Worm (Caenorhabditis elegans) whole organism, L4 larva: ENCODE measurements around the gene dap-3.

Source experiments
- F10B5.3 ChIP-seq: sonication (generic microtip); optimal IDR thresholded peaks from 2 replicates; lab custom pipeline; 2016; ENCODE audit warnings: mild to moderate bottlenecking, missing genetic modification characterization, missing compliant biosample characterization
- F44E2.7 ChIP-seq: fragments of 200-800 bp; sonication (Bioruptor generic); IDR thresholded peaks from 2 replicates; pipeline ENCODE4 v2.1.2; 2022; ENCODE audit warnings: missing genetic modification characterization, missing compliant biosample characterization
- T20F7.1 ChIP-seq: fragments of 200-800 bp; sonication (Bioruptor generic); optimal IDR thresholded peaks from 2 replicates; lab custom pipeline; 2018; ENCODE audit warnings: mild to moderate bottlenecking, missing genetic modification characterization, missing compliant biosample characterization
- Y48G9A.11 ChIP-seq: fragments of 200-800 bp; sonication (Bioruptor generic); IDR thresholded peaks from 2 replicates; pipeline ENCODE4 v1.3.6; 2022; ENCODE audit warnings: missing genetic modification reagents, missing genetic modification characterization, missing compliant biosample characterization
- Y5F2A.4 ChIP-seq: fragments of 200-800 bp; sonication (Bioruptor generic); optimal IDR thresholded peaks from 2 replicates; lab custom pipeline; 2018; ENCODE audit warnings: mild to moderate bottlenecking, missing genetic modification characterization, missing compliant biosample characterization
- ZK337.2 ChIP-seq: fragments of 200-800 bp; sonication (Bioruptor generic); IDR thresholded peaks from 2 replicates; pipeline ENCODE4 v1.3.6; 2022; ENCODE audit warnings: missing genetic modification reagents, missing genetic modification characterization, missing compliant biosample characterization
- aha-1 ChIP-seq: fragments of 150-350 bp; peaks from one replicate; lab custom pipeline; 2014; ENCODE audit warnings: missing biosample characterization, missing genetic modification characterization
- attf-4 ChIP-seq: sonication (generic microtip); optimal IDR thresholded peaks from 3 replicates; lab custom pipeline; 2017; ENCODE audit warnings: missing biosample characterization, missing genetic modification characterization
- ceh-44 ChIP-seq: fragments of 200-800 bp; sonication (Bioruptor generic); IDR thresholded peaks from 2 replicates; pipeline ENCODE4 v1.3.6; 2022; ENCODE audit warnings: missing genetic modification reagents, missing genetic modification characterization, missing compliant biosample characterization
- daf-16 ChIP-seq, 3 experiments: sonication (generic microtip); optimal IDR thresholded peaks; 2 replicates each; lab custom pipeline; 2016 to 2017; ENCODE audit warnings: missing genetic modification characterization in 3 of 3, missing genetic modification reagents in 3 of 3, mild to moderate bottlenecking in 2 of 3, missing compliant biosample characterization in 2 of 3, missing biosample characterization in 1 of 3, moderate library complexity in 1 of 3
- daf-19 ChIP-seq: fragments of 200-800 bp; sonication (Bioruptor generic); conservative IDR thresholded peaks from 2 replicates; pipeline ENCODE4 v1.3.6; 2022; ENCODE audit warnings: missing genetic modification characterization, missing compliant biosample characterization
- dmd-8 ChIP-seq: fragments of 200-800 bp; sonication (Bioruptor generic); IDR thresholded peaks from 2 replicates; pipeline ENCODE4 v1.3.6; 2022; ENCODE audit warnings: missing genetic modification characterization, missing compliant biosample characterization
- duxl-1 ChIP-seq: sonication (generic microtip); optimal IDR thresholded peaks from 2 replicates; lab custom pipeline; 2016; ENCODE audit warnings: mild to moderate bottlenecking, missing genetic modification characterization, moderate library complexity, missing compliant biosample characterization; ENCODE audit not compliant: poor library complexity
- dve-1 ChIP-seq: sonication (generic microtip); optimal IDR thresholded peaks from 2 replicates; lab custom pipeline; 2017; ENCODE audit warnings: antibody characterized with exemption, mild to moderate bottlenecking, missing genetic modification characterization, missing compliant biosample characterization; ENCODE audit not compliant: insufficient read depth
- egl-27 ChIP-seq: sonication (generic microtip); optimal IDR thresholded peaks from 3 replicates; lab custom pipeline; 2017; ENCODE audit warnings: missing biosample characterization, missing genetic modification reagents, missing genetic modification characterization
- egl-43 ChIP-seq: fragments of 200-800 bp; sonication (Bioruptor generic); IDR thresholded peaks from 2 replicates; pipeline ENCODE4 v1.3.6; 2022; ENCODE audit warnings: missing genetic modification reagents, missing genetic modification characterization, missing compliant biosample characterization
- fkh-10 ChIP-seq: fragments of 150-350 bp; optimal IDR thresholded peaks from 2 replicates; lab custom pipeline; 2014; ENCODE audit warnings: missing biosample characterization, missing genetic modification reagents, missing genetic modification characterization
- fos-1 ChIP-seq: fragments of 150-350 bp; optimal IDR thresholded peaks from 2 replicates; lab custom pipeline; 2014; ENCODE audit warnings: missing biosample characterization, missing genetic modification characterization
- hlh-11 ChIP-seq: fragments of 200-800 bp; sonication (Bioruptor generic); optimal IDR thresholded peaks from 2 replicates; lab custom pipeline; 2018; ENCODE audit warnings: mild to moderate bottlenecking, missing genetic modification characterization, missing compliant biosample characterization
- hlh-30 ChIP-seq: sonication (generic microtip); optimal IDR thresholded peaks from 2 replicates; lab custom pipeline; 2017; ENCODE audit warnings: antibody characterized with exemption, mild to moderate bottlenecking, missing genetic modification characterization, missing compliant biosample characterization; ENCODE audit not compliant: insufficient read depth
- lin-1 ChIP-seq: fragments of 200-800 bp; sonication (Bioruptor generic); IDR thresholded peaks from 2 replicates; pipeline ENCODE4 v1.3.6; 2022; ENCODE audit warnings: missing genetic modification reagents, missing genetic modification characterization, missing compliant biosample characterization
- lin-13 ChIP-seq: fragments of 150-350 bp; optimal IDR thresholded peaks from 2 replicates; lab custom pipeline; 2014; ENCODE audit warnings: missing biosample characterization, missing genetic modification reagents, missing genetic modification characterization
- lin-15B ChIP-seq: fragments of 150-350 bp; sonication (generic microtip); optimal IDR thresholded peaks from 3 replicates; lab custom pipeline; 2014; ENCODE audit warnings: missing biosample characterization, missing genetic modification characterization
- lin-38 ChIP-seq: fragments of 200-800 bp; sonication (Bioruptor generic); IDR thresholded peaks from 2 replicates; pipeline ENCODE4 v1.3.6; 2022; ENCODE audit warnings: missing genetic modification reagents, missing genetic modification characterization, missing compliant biosample characterization
- lsy-2 ChIP-seq, 2 experiments: fragments of 150-350 bp in 1 of 2; sonication (generic microtip) in 1 of 2; optimal IDR thresholded peaks; 2 replicates each; lab custom pipeline; 2014 to 2017; ENCODE audit warnings: missing biosample characterization in 2 of 2, missing genetic modification characterization in 2 of 2
- mdt-29 ChIP-seq: fragments of 200-800 bp; sonication (Bioruptor generic); IDR thresholded peaks from 2 replicates; pipeline ENCODE4 v1.3.6; 2022; ENCODE audit warnings: missing genetic modification reagents, missing genetic modification characterization, missing compliant biosample characterization
- mep-1 ChIP-seq: fragments of 150-350 bp; sonication (generic microtip); optimal IDR thresholded peaks from 3 replicates; lab custom pipeline; 2014; ENCODE audit warnings: missing biosample characterization, missing genetic modification characterization
- mes-2 ChIP-seq: sonication (generic microtip); optimal IDR thresholded peaks from 2 replicates; lab custom pipeline; 2016; ENCODE audit warnings: missing genotype, mild to moderate bottlenecking, missing genetic modification characterization, missing compliant biosample characterization; ENCODE audit not compliant: poor library complexity, severe bottlenecking
- nhr-10 ChIP-seq: fragments of 150-350 bp; optimal IDR thresholded peaks from 2 replicates; lab custom pipeline; 2014; ENCODE audit warnings: missing biosample characterization, missing genetic modification characterization
- nhr-102 ChIP-seq: sonication (generic microtip); optimal IDR thresholded peaks from 2 replicates; lab custom pipeline; 2016; ENCODE audit warnings: mild to moderate bottlenecking, missing genetic modification characterization, moderate library complexity, missing compliant biosample characterization
- nhr-111 ChIP-seq: fragments of 200-800 bp; sonication (Bioruptor generic); optimal IDR thresholded peaks from 2 replicates; lab custom pipeline; 2018; ENCODE audit warnings: mild to moderate bottlenecking, missing genetic modification characterization, missing compliant biosample characterization
- nhr-237 ChIP-seq: sonication (generic microtip); optimal IDR thresholded peaks from 2 replicates; lab custom pipeline; 2017; ENCODE audit warnings: missing biosample characterization, missing genetic modification characterization
- nhr-6 ChIP-seq: fragments of 150-350 bp; optimal IDR thresholded peaks from 2 replicates; lab custom pipeline; 2014; ENCODE audit warnings: missing biosample characterization, missing genetic modification characterization
- nhr-77 ChIP-seq: fragments of 150-350 bp; optimal IDR thresholded peaks from 2 replicates; lab custom pipeline; 2014; ENCODE audit warnings: missing biosample characterization, missing genetic modification characterization
- rbr-2 ChIP-seq: sonication (generic microtip); optimal IDR thresholded peaks from 2 replicates; lab custom pipeline; 2016; ENCODE audit warnings: missing genotype, missing genetic modification characterization, missing compliant biosample characterization
- saeg-2 ChIP-seq: fragments of 200-800 bp; sonication (Bioruptor generic); IDR thresholded peaks from 2 replicates; pipeline ENCODE4 v1.3.6; 2022; ENCODE audit warnings: missing genetic modification reagents, missing genetic modification characterization, missing compliant biosample characterization
- set-16 ChIP-seq: fragments of 200-800 bp; sonication (Bioruptor generic); IDR thresholded peaks from 2 replicates; pipeline ENCODE4 v1.3.6; 2022; ENCODE audit warnings: missing genetic modification reagents, missing genetic modification characterization, missing compliant biosample characterization
- spr-3 ChIP-seq: fragments of 200-800 bp; sonication (Bioruptor generic); optimal IDR thresholded peaks from 2 replicates; lab custom pipeline; 2018; ENCODE audit warnings: mild to moderate bottlenecking, missing genetic modification characterization, missing compliant biosample characterization
- tag-97 ChIP-seq: fragments of 200-800 bp; sonication (Bioruptor generic); IDR thresholded peaks from 2 replicates; pipeline ENCODE4 v1.3.6; 2022; ENCODE audit warnings: missing genetic modification characterization, missing compliant biosample characterization
- tra-1 ChIP-seq: fragments of 200-800 bp; sonication (Bioruptor generic); IDR thresholded peaks from 2 replicates; pipeline ENCODE4 v1.3.6; 2022; ENCODE audit warnings: missing genetic modification reagents, missing genetic modification characterization, missing compliant biosample characterization
- unc-130 ChIP-seq: sonication (generic microtip); optimal IDR thresholded peaks from 2 replicates; lab custom pipeline; 2016; ENCODE audit warnings: missing genetic modification reagents, missing genetic modification characterization, missing compliant biosample characterization
- unc-62 ChIP-seq, 3 experiments: fragments of 150-350 bp in 1 of 3; sonication (generic microtip); optimal IDR thresholded peaks in 2 of 3; peaks in 1 of 3; 1 replicate in 1 of 3; 2 replicates in 2 of 3; lab custom pipeline; 2014 to 2017; ENCODE audit warnings: missing biosample characterization in 3 of 3, missing genetic modification characterization in 3 of 3, missing genetic modification reagents in 3 of 3, missing genotype in 1 of 3
- zfp-3 ChIP-seq: fragments of 200-800 bp; sonication (Bioruptor generic); conservative IDR thresholded peaks from 2 replicates; pipeline ENCODE4 v1.3.6; 2022; ENCODE audit warnings: missing genetic modification reagents, missing genetic modification characterization, missing compliant biosample characterization
- ztf-11 ChIP-seq: fragments of 150-350 bp; optimal IDR thresholded peaks from 2 replicates; lab custom pipeline; 2014; ENCODE audit warnings: missing biosample characterization, missing genetic modification characterization
- ztf-7 ChIP-seq: fragments of 150-350 bp; optimal IDR thresholded peaks from 2 replicates; lab custom pipeline; 2014; ENCODE audit warnings: missing biosample characterization, missing genetic modification characterization

dap-3 gene

DNA sequence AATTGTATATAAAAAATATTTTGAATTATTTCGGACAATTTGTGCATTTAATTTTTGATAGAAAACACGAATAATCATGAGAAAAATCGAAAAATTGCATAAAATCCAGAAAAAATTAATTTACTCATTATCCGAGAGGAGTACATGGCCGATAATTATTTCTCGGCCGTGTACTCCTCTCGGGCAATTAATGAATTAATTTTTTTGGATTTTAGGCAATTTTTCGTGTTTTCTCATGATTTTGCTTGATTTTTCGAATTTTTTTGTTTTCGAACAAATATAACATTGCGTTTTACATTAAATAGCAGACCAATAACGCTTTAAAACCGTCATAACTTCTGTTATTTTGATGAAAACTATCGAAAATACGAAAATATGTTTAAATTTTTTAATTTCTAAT is 42.9 kb upstream of the dap-3 start (continued):
- TF ChIP-seq dve-1 (tag; lab: Kevin White, UChicago): peak; percentile 60
- TF ChIP-seq hlh-11: peak; percentile 43
- no peak for TF ChIP-seq nhr-111 (GFP tag; lab: Kevin White, UChicago)
- TF ChIP-seq lin-38 (GFP tag; lab: Robert Waterston, UW): peak; percentile 63
- no peak for TF ChIP-seq nhr-77
- peak; percentile 14 for TF ChIP-seq nhr-102 (tag; lab: Kevin White, UChicago)
- TF ChIP-seq mes-2 (tag; lab: Kevin White, UChicago): peak; percentile 97
- peak; percentile 42 for TF ChIP-seq mep-1
- TF ChIP-seq T20F7.1 (GFP tag; lab: Kevin White, UChicago): no peak
- peak; percentile 30 for TF ChIP-seq nhr-6 (tag; lab: Kevin White, UChicago)
- TF ChIP-seq tag-97: 0 out of 2 replicates have a peak, but pooled peaks have one; percentile 73
- TF ChIP-seq aha-1 (tag; lab: Kevin White, UChicago): peak; percentile 61
- TF ChIP-seq ZK337.2 (GFP tag; lab: Robert Waterston, UW): peak; percentile 85
- TF ChIP-seq nhr-237 (tag; lab: Kevin White, UChicago): no peak
- TF ChIP-seq unc-130 (GFP tag; lab: Kevin White, UChicago): peak; percentile 63
- TF ChIP-seq spr-3 (GFP tag; lab: Kevin White, UChicago): no peak
- TF ChIP-seq lin-13 (GFP tag; lab: Kevin White, UChicago): no peak
- TF ChIP-seq tra-1 (GFP tag; lab: Robert Waterston, UW): peak; percentile 66
- peak in 1 of 2 experiments; percentile 75 for TF ChIP-seq lsy-2 (tag; optimal IDR thresholded peaks at IDR 0.05; lab: Kevin White, UChicago)
- TF ChIP-seq saeg-2 (GFP tag; lab: Robert Waterston, UW): no peak
- TF ChIP-seq lin-15B (tag; lab: Kevin White, UChicago): no peak
- no peak for TF ChIP-seq mdt-29 (GFP tag; lab: Robert Waterston, UW)

DNA sequence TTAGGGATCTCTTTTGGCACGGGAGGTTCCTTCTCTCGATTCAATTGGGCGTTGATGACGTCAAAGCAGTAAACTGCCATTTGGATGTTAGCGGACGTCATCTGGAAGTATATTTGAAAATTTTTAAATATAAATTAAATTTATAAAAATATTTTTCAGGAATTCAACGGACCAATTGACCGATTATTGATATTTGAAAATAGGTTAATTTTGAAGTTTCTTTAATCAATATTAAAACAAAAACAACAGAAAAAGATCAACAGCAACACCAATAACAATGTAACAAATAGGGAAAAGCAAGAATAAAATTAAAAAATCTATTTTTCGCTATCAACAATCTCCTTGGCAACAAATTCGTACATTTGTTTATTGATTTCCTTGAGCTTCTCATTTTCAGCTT is 41.7 kb upstream of the dap-3 start, which contains the start of gene R166.3:
Gene R166.3, minus strand, starts transcription at position 101 of the 400 bp plus-strand sequence.
- TF ChIP-seq lin-38 (GFP tag; lab: Robert Waterston, UW) (peak; percentile 31; the same call in 1 of the 2 replicates), daf-16 (GFP tag; optimal IDR thresholded peaks at IDR 0.05; lab: Kevin White, UChicago) (no peak), daf-16 (tag; optimal IDR thresholded peaks at IDR 0.05; lab: Kevin White, UChicago) (no peak)

DNA sequence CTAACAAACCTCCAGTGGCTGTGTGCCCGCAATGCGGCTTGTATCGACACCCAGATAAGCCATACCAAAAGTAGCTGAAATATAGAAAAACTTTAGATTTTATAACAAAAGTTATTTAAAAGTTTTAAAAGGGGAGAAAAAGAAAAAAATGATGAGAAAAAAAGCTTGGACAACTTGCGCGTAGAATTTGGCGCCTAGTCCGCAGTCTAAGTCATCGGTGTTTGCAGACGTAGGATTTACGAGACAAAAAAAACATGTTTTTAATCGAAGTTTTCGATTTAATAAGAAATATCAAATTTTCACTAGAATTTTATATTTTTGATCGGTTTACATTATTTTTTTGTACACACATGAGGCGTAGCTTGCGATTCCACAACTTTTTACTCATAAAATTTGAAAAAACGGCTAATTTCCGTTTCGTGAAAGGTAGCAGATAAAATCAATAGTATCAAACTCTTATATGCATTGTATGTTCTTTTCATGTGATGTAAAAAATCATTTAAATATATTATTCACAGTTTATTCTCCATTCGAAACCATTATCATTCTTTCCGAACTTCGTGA is 38.9 kb upstream of the dap-3 start, which contains the start of gene pro-1:
Gene pro-1, minus strand, starts transcription at position 74 of the 564 bp plus-strand sequence.
- TF ChIP-seq rbr-2 (tag; lab: Kevin White, UChicago) (peak; percentile 62), ztf-11 (no peak), tag-97 (peak; percentile 72; the same call in 1 of the 2 replicates), nhr-10 (tag; lab: Kevin White, UChicago) (no peak), F44E2.7 (GFP tag; lab: Robert Waterston, UW) (no peak), set-16 (0 out of 2 replicates have a peak, but pooled peaks have one; percentile 7), dmd-8 (0 out of 2 replicates have a peak, but pooled peaks have one; percentile 39), F10B5.3 (tag; lab: Kevin White, UChicago) (no peak), ceh-44 (GFP tag; lab: Robert Waterston, UW) (no peak), attf-4 (tag; lab: Kevin White, UChicago) (no peak), duxl-1 (tag; lab: Kevin White, UChicago) (peak; percentile 83), hlh-30 (tag; lab: Kevin White, UChicago) (peak; percentile 83), tra-1 (GFP tag; lab: Robert Waterston, UW) (peak; percentile 65), egl-27 (no peak), fkh-10 (GFP tag; lab: Kevin White, UChicago) (no peak), egl-43 (GFP tag; lab: Robert Waterston, UW) (peak; percentile 92), lin-1 (GFP tag; lab: Robert Waterston, UW) (peak; percentile 72), unc-62 (GFP tag; optimal IDR thresholded peaks at IDR 0.05 in 1 of 2; lab: Kevin White, UChicago) (peak in 1 of 2 experiments; percentile 90), unc-62 (tag; optimal IDR thresholded peaks at IDR 0.05; lab: Kevin White, UChicago) (no peak), daf-19 (GFP tag; lab: Robert Waterston, UW) (peak; percentile 78), Y48G9A.11 (peak; percentile 56; the same call in 1 of the 2 replicates), ztf-7 (tag; lab: Kevin White, UChicago) (peak; percentile 20), nhr-6 (tag; lab: Kevin White, UChicago) (peak; percentile 76), Y5F2A.4 (GFP tag; lab: Kevin White, UChicago) (no peak), zfp-3 (GFP tag; lab: Robert Waterston, UW) (peak; percentile 94), fos-1 (tag; lab: Kevin White, UChicago) (peak; percentile 60), T20F7.1 (GFP tag; lab: Kevin White, UChicago) (peak; percentile 83), aha-1 (tag; lab: Kevin White, UChicago) (no peak), lin-15B (tag; lab: Kevin White, UChicago) (no peak)
